Fruit fly (Drosophila melanogaster): ENCODE data around the gene pst.
A peak's percentile ranks its signal among the peaks of the same experiment; 100 is the strongest.

DNA sequence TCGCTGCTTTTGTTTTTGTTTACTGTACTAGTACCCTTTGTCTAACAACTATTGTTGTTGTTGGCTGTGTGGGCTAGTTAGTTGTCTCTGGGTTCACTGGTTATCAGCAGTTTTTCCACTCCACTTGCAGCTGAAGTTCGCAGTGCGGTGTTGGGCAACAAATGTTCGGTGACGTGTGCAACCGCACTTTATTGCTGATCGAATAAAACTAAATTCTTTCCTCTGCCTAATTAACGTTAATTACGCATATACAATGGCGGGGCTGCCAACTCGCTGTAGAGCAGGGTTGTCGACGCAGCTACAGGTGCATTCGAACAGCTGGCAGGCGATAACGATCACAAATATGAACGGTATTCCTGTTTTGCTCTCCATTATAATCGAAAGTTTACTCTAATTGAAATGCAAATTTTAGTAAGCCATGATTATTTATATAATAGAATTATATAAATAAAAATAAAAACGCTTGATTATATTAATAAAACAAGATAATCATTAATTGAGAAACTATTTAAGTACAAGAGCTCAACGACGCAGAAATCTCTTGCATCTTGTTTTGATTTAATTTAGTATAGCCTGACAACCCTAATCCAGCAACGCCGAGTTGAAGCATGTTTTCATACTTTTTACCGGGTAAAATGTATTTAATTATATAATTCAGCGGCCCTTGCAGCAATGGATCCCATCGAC, 31.4 kb downstream of the pst start, which contains the start of the genes mrva, CG42307 and mus312:
- no peak for TF ChIP-seq CG6808 (GFP tag; optimal IDR thresholded peaks at IDR 0.05)
- TF ChIP-seq CG10631 (GFP tag; optimal IDR thresholded peaks at IDR 0.05), result peak; percentile 85
- TF ChIP-seq ss (GFP tag; optimal IDR thresholded peaks at IDR 0.05), result no peak
- TF ChIP-seq OdsH (GFP tag; optimal IDR thresholded peaks at IDR 0.05), result no peak
- TF ChIP-seq vri (GFP tag; optimal IDR thresholded peaks at IDR 0.05), result no peak
- peak; percentile 78 for TF ChIP-seq esn (GFP tag; optimal IDR thresholded peaks at IDR 0.05)
- TF ChIP-seq dsx (GFP tag; optimal IDR thresholded peaks at IDR 0.05; ENCODE audit: poor library complexity, severe bottlenecking), result peak; percentile 48
- no peak for TF ChIP-seq Hr4 (GFP tag; optimal IDR thresholded peaks at IDR 0.05)
- TF ChIP-seq CG11902 (GFP tag; optimal IDR thresholded peaks at IDR 0.05), result no peak
- no peak for TF ChIP-seq CG1621 (tag; optimal IDR thresholded peaks at IDR 0.05)
- TF ChIP-seq CG16779 (tag; optimal IDR thresholded peaks at IDR 0.05), result no peak
